Fruit fly (Drosophila melanogaster): Measurements from ENCODE around the gene CG15056.

DNA sequence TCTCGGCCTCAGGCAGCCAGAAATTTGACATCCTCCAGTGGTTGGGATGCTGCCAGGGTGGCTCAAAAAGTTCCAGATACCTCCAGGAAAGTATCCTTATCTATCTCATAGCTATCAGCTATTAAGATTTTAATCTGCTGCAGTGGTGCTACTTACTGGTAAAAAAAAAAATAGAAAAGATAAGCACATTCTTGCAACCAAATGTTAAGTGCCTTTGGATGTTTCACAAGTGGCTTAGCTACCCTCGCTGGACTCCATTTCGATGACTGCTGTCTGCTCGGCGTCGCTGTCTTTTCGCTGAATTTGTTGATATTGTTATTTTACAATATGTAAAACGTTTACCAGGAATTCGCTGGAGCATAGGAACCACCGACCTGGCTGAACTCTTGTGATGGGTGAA is 37.5 kb downstream of the CG15056 start:
- TF ChIP-seq CG8478 (optimal IDR thresholded peaks at IDR 0.05) (no peak), CTCF (optimal IDR thresholded peaks at IDR 0.05) (no peak)
